Fruit fly (Drosophila melanogaster) whole organism, prepupa: Measurements from ENCODE around the gene Sgs8.

Source experiments
- Blimp-1 ChIP-seq: fragments of 200-800 bp; sonication (Bioruptor generic); optimal IDR thresholded peaks from 3 replicates; lab custom pipeline; 2017; ENCODE audit warnings: missing biosample characterization, missing genetic modification characterization, mild to moderate bottlenecking, moderate library complexity, missing genetic modification reagents
- CG10631 ChIP-seq: fragments of 200-800 bp; sonication (Bioruptor generic); optimal IDR thresholded peaks from 2 replicates; lab custom pipeline; 2016; ENCODE audit warnings: missing biosample characterization, missing genetic modification characterization
- CG10669 ChIP-seq: fragments of 200-800 bp; sonication (Bioruptor generic); optimal IDR thresholded peaks from 3 replicates; lab custom pipeline; 2018; ENCODE audit warnings: missing biosample characterization, mild to moderate bottlenecking, missing genetic modification characterization, moderate library complexity
- CG11294 ChIP-seq: fragments of 200-800 bp; sonication (Bioruptor generic); IDR thresholded peaks from 2 replicates; pipeline ENCODE4 v1.3.6; 2022; ENCODE audit warnings: missing biosample characterization, missing genetic modification characterization
- CG11762 ChIP-seq: fragments of 200-800 bp; sonication (Bioruptor generic); optimal IDR thresholded peaks from 3 replicates; lab custom pipeline; 2016; ENCODE audit warnings: missing biosample characterization, missing genetic modification characterization; ENCODE audit not compliant: insufficient read depth
- CG11902 ChIP-seq: fragments of 200-800 bp; sonication (Bioruptor generic); optimal IDR thresholded peaks from 3 replicates; lab custom pipeline; 2016; ENCODE audit warnings: missing biosample characterization, missing genetic modification characterization
- CG15336 ChIP-seq: fragments of 200-800 bp; sonication (Bioruptor generic); IDR thresholded peaks from 2 replicates; pipeline ENCODE4 v1.3.6; 2022; ENCODE audit warnings: missing biosample characterization, missing genetic modification characterization
- CG1621 ChIP-seq: fragments of 200-800 bp; sonication (Bioruptor generic); optimal IDR thresholded peaks from 3 replicates; lab custom pipeline; 2018; ENCODE audit warnings: missing biosample characterization, mild to moderate bottlenecking, missing genetic modification characterization
- CG16779 ChIP-seq: fragments of 200-800 bp; sonication (Bioruptor generic); optimal IDR thresholded peaks from 3 replicates; lab custom pipeline; 2017; ENCODE audit warnings: missing biosample characterization, mild to moderate bottlenecking, missing genetic modification characterization
- CG3032 ChIP-seq: fragments of 200-800 bp; optimal IDR thresholded peaks from 2 replicates; lab custom pipeline; 2019; ENCODE audit warnings: missing biosample characterization, mild to moderate bottlenecking, missing genetic modification characterization, moderate library complexity
- CG31627 ChIP-seq: fragments of 200-800 bp; sonication (Bioruptor generic); optimal IDR thresholded peaks from 3 replicates; lab custom pipeline; 2016; ENCODE audit warnings: missing biosample characterization, missing genetic modification characterization
- CG32006 ChIP-seq: fragments of 200-800 bp; sonication (Bioruptor generic); optimal IDR thresholded peaks from 3 replicates; lab custom pipeline; 2017; ENCODE audit warnings: missing biosample characterization, mild to moderate bottlenecking, missing genetic modification characterization
- CG34406 ChIP-seq: fragments of 200-800 bp; sonication (Bioruptor generic); optimal IDR thresholded peaks from 3 replicates; lab custom pipeline; 2016; ENCODE audit warnings: missing biosample characterization, missing genetic modification characterization
- CG3919 ChIP-seq: fragments of 200-800 bp; sonication (Bioruptor generic); optimal IDR thresholded peaks from 3 replicates; lab custom pipeline; 2016; ENCODE audit warnings: missing biosample characterization, missing genetic modification characterization
- CG4318 ChIP-seq: fragments of 200-800 bp; sonication (Bioruptor generic); optimal IDR thresholded peaks from 3 replicates; lab custom pipeline; 2017; ENCODE audit warnings: missing biosample characterization, mild to moderate bottlenecking, missing genetic modification characterization
- CG6163 ChIP-seq: fragments of 200-800 bp; sonication (Bioruptor generic); IDR thresholded peaks from 3 replicates; pipeline ENCODE4 v1.3.6; 2022; ENCODE audit warnings: missing biosample characterization, missing genetic modification characterization
- CG6276 ChIP-seq: fragments of 200-800 bp; sonication (Bioruptor generic); optimal IDR thresholded peaks from 2 replicates; lab custom pipeline; 2017; ENCODE audit warnings: missing biosample characterization, mild to moderate bottlenecking, missing genetic modification characterization
- CG6808 ChIP-seq: fragments of 200-800 bp; sonication (Bioruptor generic); optimal IDR thresholded peaks from 3 replicates; lab custom pipeline; 2017; ENCODE audit warnings: missing biosample characterization, missing genetic modification characterization, mild to moderate bottlenecking, moderate library complexity, missing genetic modification reagents
- CG6854 ChIP-seq: fragments of 200-800 bp; sonication (Bioruptor generic); optimal IDR thresholded peaks from 2 replicates; lab custom pipeline; 2017; ENCODE audit warnings: missing biosample characterization, mild to moderate bottlenecking, missing genetic modification characterization
- CG8119 ChIP-seq: fragments of 200-800 bp; sonication (Bioruptor generic); IDR thresholded peaks from 3 replicates; pipeline ENCODE4 v1.3.6; 2022; ENCODE audit warnings: missing biosample characterization, missing genetic modification characterization
- CG8319 ChIP-seq: fragments of 200-800 bp; sonication (Bioruptor generic); optimal IDR thresholded peaks from 3 replicates; lab custom pipeline; 2016; ENCODE audit warnings: missing biosample characterization, missing genetic modification characterization
- CG8632 ChIP-seq: fragments of 200-800 bp; sonication (Bioruptor generic); optimal IDR thresholded peaks from 3 replicates; lab custom pipeline; 2016; ENCODE audit warnings: missing biosample characterization, missing genetic modification characterization
- Eip75B ChIP-seq: fragments of 200-800 bp; sonication (Bioruptor generic); optimal IDR thresholded peaks from 3 replicates; lab custom pipeline; 2016; ENCODE audit warnings: missing biosample characterization, missing genetic modification characterization
- Eip78C ChIP-seq: fragments of 200-800 bp; sonication (Bioruptor generic); peaks from one replicate; lab custom pipeline; 2016; ENCODE audit warnings: missing biosample characterization, missing genetic modification characterization
- Eip93F ChIP-seq: fragments of 200-800 bp; sonication (Bioruptor generic); optimal IDR thresholded peaks from 2 replicates; lab custom pipeline; 2016; ENCODE audit warnings: missing biosample characterization, mild to moderate bottlenecking, missing genetic modification characterization
- Ets96B ChIP-seq: fragments of 200-800 bp; optimal IDR thresholded peaks from 2 replicates; lab custom pipeline; 2019; ENCODE audit warnings: missing biosample characterization, mild to moderate bottlenecking, missing genetic modification characterization, moderate library complexity
- Gug ChIP-seq: fragments of 200-800 bp; sonication (Bioruptor generic); IDR thresholded peaks from 2 replicates; pipeline ENCODE4 v1.3.6; 2022; ENCODE audit warnings: missing biosample characterization, missing genetic modification characterization
- Hr38 ChIP-seq: sonication (Bioruptor generic); optimal IDR thresholded peaks from 2 replicates; lab custom pipeline; 2016; ENCODE audit warnings: missing biosample characterization, missing genetic modification characterization
- Hr39 ChIP-seq: fragments of 200-800 bp; sonication (Bioruptor generic); optimal IDR thresholded peaks from 2 replicates; lab custom pipeline; 2016; ENCODE audit warnings: missing biosample characterization, missing genetic modification characterization
- Lpt ChIP-seq: fragments of 200-800 bp; sonication (Bioruptor generic); optimal IDR thresholded peaks from 3 replicates; lab custom pipeline; 2016; ENCODE audit warnings: missing biosample characterization, missing genetic modification characterization
- Met ChIP-seq: fragments of 200-800 bp; sonication (Bioruptor generic); optimal IDR thresholded peaks from 3 replicates; lab custom pipeline; 2016; ENCODE audit warnings: missing biosample characterization, missing genetic modification characterization
- OdsH ChIP-seq: fragments of 200-800 bp; sonication (Bioruptor generic); optimal IDR thresholded peaks from 3 replicates; lab custom pipeline; 2016; ENCODE audit warnings: missing biosample characterization, missing genetic modification characterization
- Smox ChIP-seq: fragments of 200-800 bp; sonication (Bioruptor generic); optimal IDR thresholded peaks from 3 replicates; lab custom pipeline; 2016; ENCODE audit warnings: missing biosample characterization, missing genetic modification characterization
- Sox102F ChIP-seq: fragments of 200-800 bp; sonication (Bioruptor generic); optimal IDR thresholded peaks from 2 replicates; lab custom pipeline; 2016; ENCODE audit warnings: missing biosample characterization, mild to moderate bottlenecking, missing genetic modification characterization
- Sox14 ChIP-seq: fragments of 200-800 bp; sonication (Bioruptor generic); optimal IDR thresholded peaks from 3 replicates; lab custom pipeline; 2016; ENCODE audit warnings: missing biosample characterization, missing genetic modification characterization
- Sox15 ChIP-seq: fragments of 200-800 bp; sonication (Bioruptor generic); optimal IDR thresholded peaks from 3 replicates; lab custom pipeline; 2016; ENCODE audit warnings: missing biosample characterization, missing genetic modification characterization
- achi ChIP-seq: fragments of 200-800 bp; sonication (Bioruptor generic); optimal IDR thresholded peaks from 3 replicates; lab custom pipeline; 2016; ENCODE audit warnings: missing biosample characterization, missing genetic modification characterization
- acj6 ChIP-seq: fragments of 200-800 bp; sonication (Bioruptor generic); optimal IDR thresholded peaks from 3 replicates; lab custom pipeline; 2016; ENCODE audit warnings: missing biosample characterization, missing genetic modification characterization
- eg ChIP-seq: fragments of 200-800 bp; sonication (Bioruptor generic); IDR thresholded peaks from 3 replicates; pipeline ENCODE4 v1.3.6; 2022; ENCODE audit warnings: missing biosample characterization, missing genetic modification characterization
- esn ChIP-seq: fragments of 200-800 bp; sonication (Bioruptor generic); optimal IDR thresholded peaks from 2 replicates; lab custom pipeline; 2016; ENCODE audit warnings: missing biosample characterization, mild to moderate bottlenecking, missing genetic modification characterization, moderate library complexity
- fd85E ChIP-seq: fragments of 200-800 bp; sonication (Bioruptor generic); optimal IDR thresholded peaks from 3 replicates; lab custom pipeline; 2016; ENCODE audit warnings: missing biosample characterization, missing genetic modification characterization
- fkh ChIP-seq: fragments of 200-800 bp; sonication (Bioruptor generic); optimal IDR thresholded peaks from 3 replicates; lab custom pipeline; 2017; ENCODE audit warnings: missing biosample characterization, mild to moderate bottlenecking, missing genetic modification characterization, moderate library complexity
- lz ChIP-seq: fragments of 200-800 bp; sonication (Bioruptor generic); optimal IDR thresholded peaks from 3 replicates; lab custom pipeline; 2016; ENCODE audit warnings: missing biosample characterization, missing genetic modification characterization
- pdm3 ChIP-seq: fragments of 200-800 bp; sonication (Bioruptor generic); optimal IDR thresholded peaks from 3 replicates; lab custom pipeline; 2016; ENCODE audit warnings: missing biosample characterization, missing genetic modification characterization
- salr ChIP-seq, 2 experiments: fragments of 200-800 bp; sonication (Bioruptor generic); optimal IDR thresholded peaks; 3 replicates each; lab custom pipeline; 2016 to 2018; ENCODE audit warnings: missing biosample characterization in 2 of 2, missing genetic modification characterization in 2 of 2, mild to moderate bottlenecking in 1 of 2
- topi ChIP-seq: fragments of 200-800 bp; sonication (Bioruptor generic); optimal IDR thresholded peaks from 3 replicates; lab custom pipeline; 2016; ENCODE audit warnings: missing biosample characterization, missing genetic modification characterization

The Sgs8 gene

DNA sequence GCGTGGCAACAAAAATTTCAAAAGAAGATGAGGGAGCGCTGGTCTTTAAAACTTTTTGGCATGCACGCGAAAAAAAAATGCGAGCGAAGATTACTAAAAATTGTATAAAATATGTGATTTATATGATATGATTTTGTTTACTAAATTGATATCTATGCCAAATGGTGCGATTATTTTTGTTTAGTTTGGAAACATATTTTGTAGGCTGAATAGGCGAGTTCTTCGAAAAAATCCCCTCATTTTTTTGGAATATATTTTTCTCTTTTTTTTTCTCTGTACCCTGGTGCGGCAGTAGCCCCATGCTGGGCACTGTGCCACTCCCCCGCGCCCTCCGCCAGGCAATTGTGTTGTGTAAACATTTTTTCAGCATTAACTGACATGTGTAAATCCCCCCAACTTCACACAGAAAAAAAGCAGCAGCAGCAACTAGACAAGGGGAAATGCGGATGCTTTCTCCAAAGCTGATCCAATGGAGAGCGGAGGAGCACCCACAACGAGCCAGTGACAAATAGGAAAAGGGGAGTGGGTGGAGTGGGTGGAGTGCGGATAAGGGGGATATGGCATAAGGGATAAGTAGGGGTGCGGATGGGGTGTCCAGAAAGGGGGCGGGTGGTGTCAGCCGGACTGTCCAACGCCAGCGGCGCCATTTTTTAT is 23.1 kb downstream of the Sgs8 start (continued):
- peak; percentile 9 for TF ChIP-seq CG4318 (GFP tag; lab: Kevin White, UChicago)
- TF ChIP-seq fd85E (GFP tag; lab: Kevin White, UChicago) = no peak
- TF ChIP-seq lz (GFP tag; lab: Kevin White, UChicago) = peak; percentile 3
- no peak for TF ChIP-seq Sox102F (GFP tag; lab: Kevin White, UChicago)
- peak; percentile 21 for TF ChIP-seq CG31627 (GFP tag; lab: Kevin White, UChicago)
- TF ChIP-seq CG15336 (GFP tag; lab: Robert Waterston, UW) = peak; percentile 53

DNA sequence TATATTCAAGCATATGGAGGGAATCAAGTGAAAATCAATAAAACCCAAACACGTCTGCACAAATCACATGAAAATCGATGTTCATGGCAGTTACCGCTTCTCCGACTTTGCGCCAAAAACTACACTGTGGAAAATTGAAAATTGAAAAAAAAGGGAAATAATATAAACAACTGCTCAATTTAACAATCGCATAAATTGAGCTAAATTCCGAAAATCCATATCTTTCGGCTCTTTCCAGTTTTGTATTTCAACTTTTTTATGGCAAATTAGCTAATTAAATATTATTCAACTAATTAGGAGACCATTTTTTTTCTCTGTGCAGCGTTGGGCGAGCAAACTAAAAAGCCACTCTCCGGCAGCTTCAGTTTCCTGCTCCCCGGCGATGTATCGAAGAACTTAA is 24.7 kb downstream of the Sgs8 start:
- TF ChIP-seq CG10631 (GFP tag; lab: Kevin White, UChicago) (no peak), eg (GFP tag; lab: Robert Waterston, UW) (0 out of 3 replicates have a peak, but pooled peaks have one; percentile 12), CG10669 (no peak), Eip78C (GFP tag; lab: Kevin White, UChicago) (peak; percentile 81), CG3919 (GFP tag; lab: Kevin White, UChicago) (peak; percentile 25), CG8119 (GFP tag; lab: Robert Waterston, UW) (0 out of 3 replicates have a peak, but pooled peaks have one; percentile 20), Ets96B (tag; lab: Kevin White, UChicago) (peak; percentile 3), CG15336 (GFP tag; lab: Robert Waterston, UW) (no peak), achi (GFP tag; lab: Kevin White, UChicago) (peak; percentile 6), CG32006 (GFP tag; lab: Kevin White, UChicago) (peak; percentile 19), acj6 (GFP tag; lab: Kevin White, UChicago) (no peak)
- TF ChIP-seq, all 60 proteins: peak for 7

DNA sequence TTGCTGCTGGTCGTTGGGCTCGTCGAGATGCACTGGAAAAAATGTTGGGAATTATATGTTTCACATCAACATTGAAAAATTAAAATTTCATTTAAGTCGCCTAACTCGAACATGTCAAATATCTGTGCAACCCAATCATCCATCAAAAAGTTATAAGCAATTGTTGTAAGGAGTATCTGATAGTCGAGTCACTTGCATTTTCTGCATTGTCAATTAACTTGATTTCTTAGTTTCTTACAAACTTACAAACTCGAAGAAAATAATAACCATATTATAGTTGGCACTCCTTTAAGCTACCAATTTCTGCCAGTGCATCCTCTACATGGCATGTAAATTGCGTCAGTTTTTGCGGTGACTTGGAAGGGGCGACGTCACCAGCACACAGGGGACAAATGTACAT is 26.1 kb downstream of the Sgs8 start:
- TF ChIP-seq CG11762 (GFP tag; lab: Kevin White, UChicago) (peak; percentile 51), Lpt (GFP tag; lab: Kevin White, UChicago) (peak; percentile 45), fkh (GFP tag; lab: Kevin White, UChicago) (no peak), pdm3 (GFP tag; lab: Kevin White, UChicago) (peak; percentile 71), CG11902 (GFP tag; lab: Kevin White, UChicago) (peak; percentile 16), Eip93F (GFP tag; lab: Kevin White, UChicago) (no peak), Hr38 (GFP tag; lab: Kevin White, UChicago) (no peak), esn (GFP tag; lab: Kevin White, UChicago) (peak; percentile 75), Sox14 (peak; percentile 73), CG8319 (GFP tag; lab: Kevin White, UChicago) (no peak), Eip75B (GFP tag; lab: Kevin White, UChicago) (peak; percentile 76), acj6 (GFP tag; lab: Kevin White, UChicago) (peak; percentile 75), CG1621 (tag; lab: Kevin White, UChicago) (peak; percentile 65), CG31627 (GFP tag; lab: Kevin White, UChicago) (peak; percentile 70), Sox15 (peak; percentile 54), OdsH (GFP tag; lab: Kevin White, UChicago) (peak; percentile 68), CG16779 (peak; percentile 44), salr (GFP tag; optimal IDR thresholded peaks at IDR 0.05; lab: Kevin White, UChicago) (peak; percentile 33 to 75), CG6276 (GFP tag; lab: Kevin White, UChicago) (peak; percentile 57), Hr39 (GFP tag; lab: Kevin White, UChicago) (peak; percentile 71), CG3919 (GFP tag; lab: Kevin White, UChicago) (peak; percentile 68), CG11294 (GFP tag; lab: Robert Waterston, UW) (no peak), Smox (peak; percentile 63), Gug (GFP tag; lab: Robert Waterston, UW) (peak; percentile 28; the same call in 1 of the 2 replicates), CG6163 (GFP tag; lab: Robert Waterston, UW) (peak; percentile 56; the same call in 2 of the 3 replicates), Blimp-1 (GFP tag; lab: Kevin White, UChicago) (peak; percentile 14), CG4318 (GFP tag; lab: Kevin White, UChicago) (peak; percentile 65), CG34406 (GFP tag; lab: Kevin White, UChicago) (peak; percentile 55), CG8632 (GFP tag; lab: Kevin White, UChicago) (peak; percentile 53), CG3032 (tag; lab: Kevin White, UChicago) (peak; percentile 69), lz (GFP tag; lab: Kevin White, UChicago) (peak; percentile 69), CG6854 (GFP tag; lab: Kevin White, UChicago) (peak; percentile 5), Met (GFP tag; lab: Kevin White, UChicago) (peak; percentile 67), CG6808 (GFP tag; lab: Kevin White, UChicago) (peak; percentile 58), CG15336 (GFP tag; lab: Robert Waterston, UW) (peak; percentile 47; the same call in 1 of the 2 replicates), topi (GFP tag; lab: Kevin White, UChicago) (peak; percentile 75)
